Fruit fly (Drosophila melanogaster) whole organism, embryonic: ENCODE data around the gene CG33641.

Experiments used
- Ada2b ChIP-seq: fragments of 200-800 bp; sonication (Bioruptor generic); IDR thresholded peaks from 2 replicates; pipeline ENCODE4 v1.3.6; 2022; ENCODE audit warnings: missing biosample characterization, missing genetic modification characterization
- CG10321 ChIP-seq: fragments of 200-800 bp; sonication (Bioruptor generic); IDR thresholded peaks from 2 replicates; pipeline ENCODE4 v1.3.6; 2022; ENCODE audit warnings: missing biosample characterization, missing genetic modification characterization
- CG10565 ChIP-seq: fragments of 200-800 bp; sonication (Bioruptor generic); optimal IDR thresholded peaks from 3 replicates; lab custom pipeline; 2016; ENCODE audit warnings: missing biosample characterization, mild to moderate bottlenecking, missing genetic modification characterization
- CG11723 ChIP-seq: fragments of 200-800 bp; sonication (Bioruptor generic); optimal IDR thresholded peaks from 2 replicates; lab custom pipeline; 2017; ENCODE audit warnings: missing biosample characterization, mild to moderate bottlenecking, missing genetic modification characterization
- CG12299 ChIP-seq: fragments of 200-800 bp; sonication (Bioruptor generic); optimal IDR thresholded peaks from 2 replicates; lab custom pipeline; 2018; ENCODE audit warnings: missing biosample characterization, mild to moderate bottlenecking, missing genetic modification characterization
- CG12769 ChIP-seq: fragments of 200-800 bp; sonication (Bioruptor generic); optimal IDR thresholded peaks from 2 replicates; lab custom pipeline; 2019; ENCODE audit warnings: missing biosample characterization, mild to moderate bottlenecking, missing genetic modification characterization, moderate library complexity
- CG13296 ChIP-seq: fragments of 200-800 bp; sonication (Bioruptor generic); optimal IDR thresholded peaks from 3 replicates; lab custom pipeline; 2018; ENCODE audit warnings: missing biosample characterization, mild to moderate bottlenecking, missing genetic modification characterization
- CG13775 ChIP-seq: fragments of 200-800 bp; sonication (Bioruptor generic); optimal IDR thresholded peaks from 3 replicates; lab custom pipeline; 2017; ENCODE audit warnings: missing biosample characterization, mild to moderate bottlenecking, missing genetic modification characterization
- CG17912 ChIP-seq: fragments of 200-800 bp; sonication (Bioruptor generic); optimal IDR thresholded peaks from 2 replicates; lab custom pipeline; 2018; ENCODE audit warnings: missing biosample characterization, mild to moderate bottlenecking, missing genetic modification characterization
- CG2199 ChIP-seq: fragments of 200-800 bp; sonication (Bioruptor generic); IDR thresholded peaks from 3 replicates; pipeline ENCODE4 v1.3.6; 2022; ENCODE audit warnings: missing biosample characterization, missing genetic modification characterization
- CG2712 ChIP-seq: fragments of 200-800 bp; optimal IDR thresholded peaks from 3 replicates; lab custom pipeline; 2019; ENCODE audit warnings: missing biosample characterization, mild to moderate bottlenecking, missing genetic modification characterization, moderate library complexity
- CG32532 ChIP-seq: fragments of 200-800 bp; sonication (Bioruptor generic); IDR thresholded peaks from 2 replicates; pipeline ENCODE4 v1.3.6; 2022; ENCODE audit warnings: missing biosample characterization, missing genetic modification characterization
- CG33213 ChIP-seq: fragments of 200-800 bp; sonication (Bioruptor generic); optimal IDR thresholded peaks from 3 replicates; lab custom pipeline; 2016; ENCODE audit warnings: missing biosample characterization, missing genetic modification characterization
- CG3407 ChIP-seq: fragments of 200-800 bp; sonication (Bioruptor generic); optimal IDR thresholded peaks from 2 replicates; lab custom pipeline; 2018; ENCODE audit warnings: missing biosample characterization, mild to moderate bottlenecking, missing genetic modification characterization
- CG4730 ChIP-seq: fragments of 200-800 bp; sonication (Bioruptor generic); IDR thresholded peaks from 2 replicates; pipeline ENCODE4 v1.3.6; 2022; ENCODE audit warnings: missing biosample characterization, missing genetic modification characterization
- CG6175 ChIP-seq: fragments of 200-800 bp; sonication (Bioruptor generic); IDR thresholded peaks from 3 replicates; pipeline ENCODE4 v1.3.6; 2022; ENCODE audit warnings: missing biosample characterization, missing genetic modification characterization
- CG6765 ChIP-seq: fragments of 200-800 bp; sonication (Bioruptor generic); optimal IDR thresholded peaks from 3 replicates; lab custom pipeline; 2017; ENCODE audit warnings: missing biosample characterization, mild to moderate bottlenecking, missing genetic modification characterization
- CG6791 ChIP-seq: fragments of 200-800 bp; sonication (Bioruptor generic); IDR thresholded peaks from 3 replicates; pipeline ENCODE4 v1.3.6; 2022; ENCODE audit warnings: missing biosample characterization, missing genetic modification characterization; ENCODE audit not compliant: partially characterized antibody
- CG8478 ChIP-seq: fragments of >200 bp; optimal IDR thresholded peaks from 2 replicates; lab custom pipeline; 2018
- CG9876 ChIP-seq: fragments of 200-800 bp; sonication (Bioruptor generic); optimal IDR thresholded peaks from 2 replicates; lab custom pipeline; 2016; ENCODE audit warnings: missing biosample characterization, missing genetic modification characterization
- Dad ChIP-seq: fragments of 200-800 bp; sonication (Bioruptor generic); optimal IDR thresholded peaks from 3 replicates; lab custom pipeline; 2016; ENCODE audit warnings: missing biosample characterization, missing genetic modification characterization
- Doc3 ChIP-seq: fragments of 200-800 bp; sonication (Bioruptor generic); IDR thresholded peaks from 3 replicates; pipeline ENCODE4 v1.3.6; 2022; ENCODE audit warnings: missing biosample characterization, missing genetic modification characterization; ENCODE audit not compliant: partially characterized antibody
- ERR ChIP-seq: fragments of 200-800 bp; sonication (Bioruptor generic); optimal IDR thresholded peaks from 2 replicates; lab custom pipeline; 2016; ENCODE audit warnings: missing biosample characterization, missing genetic modification characterization
- Gsc ChIP-seq: fragments of 200-800 bp; sonication (Bioruptor generic); IDR thresholded peaks from 2 replicates; pipeline ENCODE4 v1.3.6; 2022; ENCODE audit warnings: missing biosample characterization, missing genetic modification characterization
- H15 ChIP-seq: fragments of 200-800 bp; sonication (Bioruptor generic); IDR thresholded peaks from 3 replicates; pipeline ENCODE4 v1.3.6; 2022; ENCODE audit warnings: missing biosample characterization, missing genetic modification characterization
- HmgZ ChIP-seq: fragments of 200-800 bp; sonication (Bioruptor generic); optimal IDR thresholded peaks from 2 replicates; lab custom pipeline; 2018; ENCODE audit warnings: missing biosample characterization, mild to moderate bottlenecking, missing genetic modification characterization
- NFAT ChIP-seq: fragments of 200-800 bp; sonication (Bioruptor generic); IDR thresholded peaks from 2 replicates; pipeline ENCODE4 v1.3.6; 2022; ENCODE audit warnings: missing biosample characterization, missing genetic modification characterization
- Tbp ChIP-seq: fragments of >200 bp; optimal IDR thresholded peaks from 2 replicates; lab custom pipeline; 2018; ENCODE audit warnings: missing biosample characterization, missing genetic modification characterization
- abd-A ChIP-seq: fragments of 200-800 bp; sonication (Bioruptor generic); optimal IDR thresholded peaks from 3 replicates; lab custom pipeline; 2019; ENCODE audit warnings: missing biosample characterization, mild to moderate bottlenecking, missing genetic modification characterization, moderate library complexity
- bsh ChIP-seq, 2 experiments: fragments of 200-800 bp; sonication (Bioruptor generic); optimal IDR thresholded peaks; 2 replicates each; lab custom pipeline; 2017 to 2018; ENCODE audit warnings: mild to moderate bottlenecking in 2 of 2, missing biosample characterization in 2 of 2, missing genetic modification characterization in 2 of 2, moderate library complexity in 1 of 2
- chm ChIP-seq: fragments of 200-800 bp; sonication (Bioruptor generic); IDR thresholded peaks from 2 replicates; pipeline ENCODE4 v1.3.6; 2022; ENCODE audit warnings: missing biosample characterization, missing genetic modification characterization
- crp ChIP-seq, 2 experiments: fragments of 200-800 bp; sonication (Bioruptor generic); optimal IDR thresholded peaks; 2 replicates in 1 of 2; 3 replicates in 1 of 2; lab custom pipeline; 2017; ENCODE audit warnings: missing biosample characterization in 2 of 2, missing genetic modification characterization in 2 of 2, mild to moderate bottlenecking in 1 of 2, moderate library complexity in 1 of 2
- ems ChIP-seq: fragments of 200-800 bp; sonication (Bioruptor generic); optimal IDR thresholded peaks from 3 replicates; lab custom pipeline; 2016; ENCODE audit warnings: missing biosample characterization, missing genetic modification characterization
- fd102C ChIP-seq: fragments of 200-800 bp; sonication (Bioruptor generic); optimal IDR thresholded peaks from 2 replicates; lab custom pipeline; 2018; ENCODE audit warnings: missing biosample characterization, mild to moderate bottlenecking, missing genetic modification characterization, moderate library complexity
- fu2 ChIP-seq: fragments of 200-800 bp; sonication (Bioruptor generic); optimal IDR thresholded peaks from 2 replicates; lab custom pipeline; 2016; ENCODE audit warnings: missing biosample characterization, missing genetic modification characterization
- gem ChIP-seq: fragments of 200-800 bp; sonication (Bioruptor generic); optimal IDR thresholded peaks from 2 replicates; lab custom pipeline; 2019; ENCODE audit warnings: missing biosample characterization, mild to moderate bottlenecking, missing genetic modification characterization, moderate library complexity
- hth ChIP-seq: fragments of >200 bp; optimal IDR thresholded peaks from 2 replicates; lab custom pipeline; 2017; ENCODE audit warnings: inconsistent platforms
- lola ChIP-seq, 3 experiments: fragments of >200 bp in 2 of 3; fragments of 200-800 bp in 1 of 3; sonication (Bioruptor generic) in 1 of 3; optimal IDR thresholded peaks; 2 replicates each; lab custom pipeline; 2017 to 2019; ENCODE audit warnings: missing biosample characterization in 3 of 3, missing genetic modification characterization in 3 of 3, mild to moderate bottlenecking in 1 of 3, moderate library complexity in 1 of 3
- mam ChIP-seq: fragments of 200-800 bp; sonication (Bioruptor generic); optimal IDR thresholded peaks from 3 replicates; lab custom pipeline; 2016; ENCODE audit warnings: missing biosample characterization, missing genetic modification characterization
- nmo ChIP-seq: fragments of 200-800 bp; sonication (Bioruptor generic); optimal IDR thresholded peaks from 2 replicates; lab custom pipeline; 2018; ENCODE audit warnings: missing biosample characterization, mild to moderate bottlenecking, missing genetic modification characterization, moderate library complexity
- onecut ChIP-seq: fragments of 200-800 bp; sonication (Bioruptor generic); IDR thresholded peaks from 2 replicates; pipeline ENCODE4 v1.3.6; 2022; ENCODE audit warnings: missing biosample characterization, missing genetic modification characterization
- otp ChIP-seq: fragments of 200-800 bp; sonication (Bioruptor generic); IDR thresholded peaks from 3 replicates; pipeline ENCODE4, ENCODE4 v1.3.6; 2022; ENCODE audit warnings: missing biosample characterization, missing genetic modification characterization
- peb ChIP-seq: fragments of 200-800 bp; sonication (Bioruptor generic); IDR thresholded peaks from 2 replicates; pipeline ENCODE4 v1.3.6; 2022; ENCODE audit warnings: missing biosample characterization, missing genetic modification characterization
- psq ChIP-seq: fragments of 200-800 bp; sonication (Bioruptor generic); optimal IDR thresholded peaks from 2 replicates; lab custom pipeline; 2017; ENCODE audit warnings: missing biosample characterization, missing genetic modification characterization
- sna ChIP-seq: fragments of 200-800 bp; sonication (Bioruptor generic); IDR thresholded peaks from 2 replicates; pipeline ENCODE4 v1.3.6; 2022; ENCODE audit warnings: missing biosample characterization, missing genetic modification characterization; ENCODE audit not compliant: partially characterized antibody
- sqz ChIP-seq: fragments of 200-800 bp; sonication (Bioruptor generic); optimal IDR thresholded peaks from 3 replicates; lab custom pipeline; 2018; ENCODE audit warnings: missing biosample characterization, mild to moderate bottlenecking, missing genetic modification characterization
- unc-4 ChIP-seq: fragments of 200-800 bp; sonication (Bioruptor generic); IDR thresholded peaks from 2 replicates; pipeline ENCODE4 v1.3.6; 2022; ENCODE audit warnings: missing biosample characterization, missing genetic modification characterization; ENCODE audit not compliant: partially characterized antibody
- vfl ChIP-seq: fragments of 200-800 bp; sonication (Bioruptor generic); optimal IDR thresholded peaks from 2 replicates; lab custom pipeline; 2016; ENCODE audit warnings: missing biosample characterization, missing genetic modification characterization

CG33641 gene

dm6 chr2L:13513331-13514261 lies 15.2 kb upstream of the CG33641 start (continued):
- TF ChIP-seq hth (lab: Kevin White, UChicago) (no peak), CG13296 (peak; percentile 60), CG6175 (no peak; the same call in 2 of the 3 replicates), Doc3 (GFP tag; lab: Robert Waterston, UW) (0 out of 3 replicates have a peak, but pooled peaks have one; percentile 19), CG8478 (lab: Kevin White, UChicago) (no peak), ERR (peak; percentile 63), CG4730 (GFP tag; lab: Robert Waterston, UW) (no peak), peb (GFP tag; lab: Robert Waterston, UW) (no peak), psq (GFP tag; lab: Kevin White, UChicago) (peak; percentile 35), sqz (GFP tag; lab: Kevin White, UChicago) (peak; percentile 33), Gsc (peak; percentile 41), CG32532 (GFP tag; lab: Robert Waterston, UW) (peak; percentile 83), CG12769 (tag; lab: Kevin White, UChicago) (peak; percentile 64), HmgZ (tag; lab: Kevin White, UChicago) (peak; percentile 21), fu2 (GFP tag; lab: Kevin White, UChicago) (peak; percentile 47), Ada2b (peak; percentile 69; the same call in 1 of the 2 replicates), abd-A (tag; lab: Kevin White, UChicago) (no peak), Dad (peak; percentile 24), CG17912 (GFP tag; lab: Kevin White, UChicago) (no peak), lola (GFP tag; optimal IDR thresholded peaks at IDR 0.05; lab: Kevin White, UChicago) (no peak), CG10565 (GFP tag; lab: Kevin White, UChicago) (no peak), CG13775 (peak; percentile 66), nmo (GFP tag; lab: Kevin White, UChicago) (peak; percentile 57), vfl (GFP tag; lab: Kevin White, UChicago) (peak; percentile 35), Tbp (no peak), CG10321 (GFP tag; lab: Robert Waterston, UW) (no peak), CG2712 (tag; lab: Kevin White, UChicago) (peak; percentile 63), chm (GFP tag; lab: Robert Waterston, UW) (no peak; the same call in none of the 2 replicates), CG12299 (no peak), mam (GFP tag; lab: Kevin White, UChicago) (peak; percentile 74), CG9876 (GFP tag; lab: Kevin White, UChicago) (peak; percentile 63), ems (peak; percentile 69), sna (GFP tag; lab: Robert Waterston, UW) (0 out of 2 replicates have a peak, but pooled peaks have one; percentile 45), gem (peak; percentile 69), bsh (GFP tag; optimal IDR thresholded peaks at IDR 0.05; lab: Kevin White, UChicago) (peak in 1 of 2 experiments; percentile 58), CG2199 (peak; percentile 28; the same call in 1 of the 3 replicates), CG11723 (GFP tag; lab: Kevin White, UChicago) (peak; percentile 48), unc-4 (no peak), CG6765 (GFP tag; lab: Kevin White, UChicago) (peak; percentile 34), NFAT (peak; percentile 77), CG33213 (GFP tag; lab: Kevin White, UChicago) (peak; percentile 62), onecut (GFP tag; lab: Robert Waterston, UW) (peak; percentile 62), CG6791 (no peak), fd102C (GFP tag; lab: Kevin White, UChicago) (peak; percentile 26), otp (GFP tag; lab: Robert Waterston, UW) (peak; percentile 63; the same call in 2 of the 3 replicates), CG3407 (no peak), H15 (GFP tag; lab: Robert Waterston, UW) (peak; percentile 65; the same call in 1 of the 3 replicates), crp (GFP tag; optimal IDR thresholded peaks at IDR 0.05; lab: Kevin White, UChicago) (no peak)
